Worm (Caenorhabditis elegans) whole organism, L3 larva: Measurements from ENCODE around the gene vig-1.

Experiments used
- ceh-82 ChIP-seq: fragments of 150-350 bp; optimal IDR thresholded peaks from 2 replicates; lab custom pipeline; 2014; ENCODE audit warnings: missing biosample characterization, missing genetic modification characterization
- fkh-2 ChIP-seq: fragments of 150-350 bp; optimal IDR thresholded peaks from 2 replicates; lab custom pipeline; 2014; ENCODE audit warnings: missing biosample characterization, missing genetic modification reagents, missing genetic modification characterization
- lin-39 ChIP-seq: fragments of 150-350 bp; optimal IDR thresholded peaks from 2 replicates; lab custom pipeline; 2018; ENCODE audit warnings: missing biosample characterization, missing genetic modification reagents, missing genetic modification characterization
- pha-4 ChIP-seq: fragments of 150-350 bp; optimal IDR thresholded peaks from 2 replicates; lab custom pipeline; 2014; ENCODE audit warnings: missing biosample characterization, missing genetic modification reagents, missing genetic modification characterization

DNA sequence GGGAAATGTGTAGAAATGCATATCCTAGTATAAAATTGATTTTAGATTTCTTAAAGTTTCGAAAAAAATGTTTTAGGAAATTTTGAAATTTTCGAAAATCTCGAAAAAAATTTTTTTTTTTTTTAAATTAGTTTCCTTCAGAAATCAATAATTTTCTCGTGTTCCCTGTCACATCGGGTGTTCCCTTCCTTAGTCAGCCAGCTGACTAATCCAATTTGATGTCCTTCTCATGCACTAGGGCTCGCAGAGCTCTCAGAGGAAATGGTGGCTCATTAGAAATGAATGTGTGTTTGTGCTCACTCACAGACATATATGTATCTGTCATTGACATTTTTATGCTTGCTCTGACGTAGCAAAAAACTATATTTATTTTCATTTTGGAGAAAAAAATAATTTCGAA, 22.9 kb downstream of the vig-1 start:
- TF ChIP-seq lin-39 (tag; lab: Kevin White, UChicago) (no peak), fkh-2 (no peak), ceh-82 (tag; lab: Kevin White, UChicago) (no peak), pha-4 (no peak)
